Worm (Caenorhabditis elegans) whole organism, dauer: Measurements from ENCODE around the gene F58H1.5.

ENCODE experiments used
- unc-62 ChIP-seq: sonication (generic microtip); optimal IDR thresholded peaks from 2 replicates; lab custom pipeline; 2017; ENCODE audit warnings: missing biosample characterization, missing genetic modification reagents, missing genetic modification characterization

F58H1.5 gene

DNA sequence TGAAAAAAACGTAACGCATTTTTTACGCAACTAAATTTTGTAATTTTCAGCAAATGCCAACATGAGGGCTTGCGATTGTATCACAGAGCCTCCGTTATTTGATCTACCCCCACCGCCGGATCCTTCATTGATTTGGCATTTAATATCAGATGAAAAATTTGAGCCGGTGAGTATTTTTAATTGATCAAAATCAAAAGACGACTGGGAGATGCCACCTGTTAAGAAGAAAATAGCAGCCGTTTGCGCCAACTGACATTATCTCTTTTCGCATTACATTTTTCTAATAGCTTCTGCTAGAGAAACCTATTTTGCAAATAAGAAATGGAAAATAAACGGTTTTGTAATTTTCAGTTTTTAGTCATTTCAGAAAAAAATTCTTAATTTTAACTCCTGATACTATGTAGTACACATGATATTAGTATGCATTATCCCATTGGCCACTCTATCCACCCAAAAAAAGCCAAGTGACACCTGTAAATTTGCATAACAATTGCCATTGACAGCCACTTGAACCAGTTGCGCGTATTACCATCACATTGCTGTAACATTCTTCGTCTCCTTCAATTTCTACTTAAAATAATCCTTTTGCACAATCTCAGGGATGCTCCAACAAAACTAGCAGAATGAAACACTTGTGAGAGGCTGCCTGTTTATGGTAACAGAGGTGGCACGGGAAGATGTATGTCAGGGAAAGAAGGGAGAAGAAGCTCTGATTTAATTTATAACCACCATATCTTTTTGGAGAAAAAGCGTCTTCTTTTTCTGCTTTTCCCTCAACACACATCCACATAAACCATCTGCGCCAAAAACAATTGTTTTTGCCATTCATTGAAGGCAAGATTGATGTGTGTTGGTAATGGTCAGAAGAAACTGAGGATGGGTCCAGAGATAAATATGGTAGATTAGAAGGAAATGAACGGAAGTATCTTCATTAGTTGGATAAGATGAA is at the start of gene F58H1.5:
TSS of gene F58H1.5 (plus strand) at position 51 of the 949 bp plus-strand sequence.
- no peak for TF ChIP-seq unc-62 (GFP tag; lab: Kevin White, UChicago)

DNA sequence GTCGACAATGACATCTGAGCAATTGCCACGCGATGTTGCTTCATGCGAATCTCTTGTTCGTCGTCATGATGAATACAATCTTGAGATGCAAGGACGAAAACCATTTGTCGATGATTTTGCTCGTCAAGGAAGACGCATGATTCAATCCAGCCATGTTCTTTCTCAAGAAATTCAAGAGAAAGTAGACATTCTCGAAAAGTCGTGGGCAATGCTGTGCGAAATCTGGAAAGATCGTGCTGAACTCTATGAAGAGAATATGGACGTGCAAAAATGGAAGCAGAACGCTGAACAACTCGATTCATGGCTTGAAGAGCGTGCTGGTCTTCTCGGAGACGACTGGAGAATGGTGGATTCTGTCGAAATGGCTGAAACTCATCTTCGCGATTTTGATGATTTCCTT is 44.9 kb upstream of the F58H1.5 start:
- TF ChIP-seq unc-62 (GFP tag; lab: Kevin White, UChicago), result no peak

DNA sequence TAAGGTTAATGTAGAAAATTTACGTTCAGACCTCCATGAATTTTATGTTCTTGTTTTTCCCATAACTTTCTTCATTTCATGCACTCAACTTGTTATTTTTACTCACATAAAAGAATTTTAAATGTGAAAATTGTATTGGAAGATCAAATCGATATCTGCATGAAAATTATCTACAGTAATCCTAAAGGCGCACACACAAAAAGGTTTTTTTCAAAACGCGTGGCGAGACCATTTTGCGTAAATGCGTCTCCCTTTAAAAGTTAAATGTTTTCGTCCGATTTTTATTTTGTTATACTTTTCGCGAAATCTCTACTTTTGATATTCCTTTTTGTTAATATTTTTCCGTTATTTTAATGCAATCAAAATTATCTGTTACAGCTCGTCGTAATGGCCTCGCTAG is 41.0 kb upstream of the F58H1.5 start, which contains the start of gene R31.2:
TSS of gene R31.2 (plus strand) at position 388 of the 400 bp plus-strand sequence.
- TF ChIP-seq unc-62 (GFP tag; lab: Kevin White, UChicago), result no peak

DNA sequence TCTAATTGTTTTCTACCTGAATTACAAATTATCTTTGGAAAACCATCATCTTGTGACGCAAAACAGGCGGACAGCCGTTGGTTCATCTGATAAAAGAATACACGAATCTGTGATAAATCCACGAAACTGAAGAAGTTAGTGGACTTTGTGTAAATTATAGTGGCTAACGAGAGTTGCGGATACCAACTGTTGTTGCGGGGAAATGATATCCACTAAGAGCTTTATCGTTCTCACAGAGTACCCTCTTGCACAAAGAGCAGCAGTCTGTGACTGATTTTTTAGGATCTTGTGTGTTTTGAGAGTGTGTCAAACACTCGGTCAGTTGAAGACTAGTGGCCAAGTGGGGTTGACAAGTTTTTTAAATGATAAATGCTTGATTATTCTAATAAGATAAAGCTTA is 38.6 kb upstream of the F58H1.5 start:
- no peak for TF ChIP-seq unc-62 (GFP tag; lab: Kevin White, UChicago)

DNA sequence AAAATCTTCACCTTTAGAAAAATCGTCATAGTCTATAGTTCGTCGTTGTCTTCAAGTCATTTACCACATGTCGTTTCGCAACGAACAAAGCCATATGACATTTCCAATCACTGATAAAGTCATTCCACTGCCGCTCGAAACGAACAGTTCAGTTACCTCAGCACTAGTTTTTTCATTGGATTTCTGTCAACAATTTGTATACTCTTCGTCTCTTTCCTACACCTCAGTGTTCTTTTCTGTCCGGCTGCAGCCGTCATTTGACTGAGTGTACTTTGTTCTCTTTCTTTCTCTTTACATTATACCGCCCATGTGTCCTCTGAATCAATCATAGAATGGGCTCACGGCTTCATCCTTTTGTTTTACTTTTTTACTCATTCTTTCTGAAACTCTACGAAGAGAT is 37.0 kb upstream of the F58H1.5 start:
- TF ChIP-seq unc-62 (GFP tag; lab: Kevin White, UChicago), result no peak

DNA sequence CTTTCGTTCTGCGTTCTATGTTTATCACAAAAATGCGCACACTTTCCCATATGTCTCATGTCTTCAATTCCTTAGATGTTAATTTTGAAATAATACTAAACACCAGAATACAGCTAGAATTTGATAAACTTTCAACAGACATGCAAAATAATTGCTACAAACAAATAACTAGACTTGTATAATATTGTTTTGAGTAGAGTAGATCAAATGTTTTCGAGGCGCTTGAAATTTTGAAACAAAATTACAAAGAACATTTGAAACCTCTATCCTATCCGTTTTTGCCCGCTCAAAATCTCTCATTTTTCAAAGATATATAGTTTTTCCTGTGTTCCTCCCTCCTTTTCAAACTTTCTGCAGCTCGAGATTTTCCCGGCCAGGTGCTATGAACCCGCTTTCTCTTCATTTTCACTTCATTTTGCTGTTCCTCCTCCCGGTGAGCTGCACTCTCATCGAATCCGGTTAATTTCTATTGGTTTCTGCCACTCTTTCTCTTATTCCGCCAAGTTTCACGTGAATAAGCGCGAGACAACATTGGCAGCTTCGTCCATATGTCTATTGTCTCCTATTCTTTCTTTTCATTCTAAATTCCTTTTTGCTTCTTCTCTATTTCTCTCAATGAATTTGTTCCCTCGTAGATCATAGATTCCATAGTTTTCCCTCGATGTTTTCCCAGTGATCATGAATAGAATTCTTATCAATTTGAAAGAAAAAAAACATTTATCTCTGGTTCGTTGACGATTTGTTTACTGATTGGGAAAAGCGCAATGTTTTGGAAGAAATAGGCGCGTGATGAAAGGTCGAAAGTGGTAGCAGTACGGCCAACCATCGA is 36.3 kb upstream of the F58H1.5 start:
- no peak for TF ChIP-seq unc-62 (GFP tag; lab: Kevin White, UChicago)

DNA sequence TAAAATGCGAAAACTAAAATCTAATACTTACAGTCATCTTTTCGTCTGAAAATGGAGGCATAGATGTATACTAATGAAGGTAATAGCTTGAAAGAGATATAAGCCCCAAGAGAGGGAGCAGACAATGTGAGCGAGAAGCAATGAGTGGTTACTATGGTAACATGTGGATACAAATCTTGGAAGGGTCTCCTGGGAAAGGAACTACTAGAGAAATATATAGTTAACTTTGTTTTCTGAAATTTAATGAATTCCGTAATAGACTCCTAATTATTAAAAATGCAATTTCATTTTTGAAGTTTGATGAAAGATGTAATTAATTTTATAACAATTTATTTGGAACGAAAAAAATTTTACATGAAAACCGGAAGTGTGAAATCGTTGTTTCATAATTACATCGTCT is 30.8 kb upstream of the F58H1.5 start, which contains the start of gene osm-6:
TSS of gene osm-6 (minus strand) at position 101 of the 400 bp plus-strand sequence.
- no peak for TF ChIP-seq unc-62 (GFP tag; lab: Kevin White, UChicago)

DNA sequence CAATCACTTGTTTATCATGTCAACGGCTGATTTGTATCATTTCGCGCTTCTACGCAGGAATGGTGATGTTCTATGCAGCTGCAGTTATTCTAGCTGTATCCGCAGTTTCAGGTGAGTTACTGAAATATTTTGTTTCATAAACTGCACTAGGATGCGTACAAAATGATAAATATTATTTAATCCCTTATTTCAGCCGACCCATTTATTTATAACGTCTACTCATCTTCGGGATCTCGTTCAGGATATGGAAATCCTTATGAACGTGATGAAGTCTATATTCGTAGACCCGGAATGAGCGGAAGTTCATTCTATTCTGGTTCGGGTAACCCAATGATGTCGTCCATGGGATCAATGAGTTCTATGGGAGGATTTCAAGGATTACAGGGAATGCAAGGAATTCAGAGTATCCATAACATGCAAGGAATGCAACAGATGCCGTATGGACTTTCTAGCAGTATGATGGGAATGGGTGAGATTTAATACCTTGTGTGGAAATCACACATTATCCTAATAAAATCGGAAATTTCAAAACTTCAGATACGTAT is 29.1 kb upstream of the F58H1.5 start, which contains the start of gene F58H1.2:
TSS of gene F58H1.2 (plus strand) at position 51 of the 545 bp plus-strand sequence.
- TF ChIP-seq unc-62 (GFP tag; lab: Kevin White, UChicago), result no peak

DNA sequence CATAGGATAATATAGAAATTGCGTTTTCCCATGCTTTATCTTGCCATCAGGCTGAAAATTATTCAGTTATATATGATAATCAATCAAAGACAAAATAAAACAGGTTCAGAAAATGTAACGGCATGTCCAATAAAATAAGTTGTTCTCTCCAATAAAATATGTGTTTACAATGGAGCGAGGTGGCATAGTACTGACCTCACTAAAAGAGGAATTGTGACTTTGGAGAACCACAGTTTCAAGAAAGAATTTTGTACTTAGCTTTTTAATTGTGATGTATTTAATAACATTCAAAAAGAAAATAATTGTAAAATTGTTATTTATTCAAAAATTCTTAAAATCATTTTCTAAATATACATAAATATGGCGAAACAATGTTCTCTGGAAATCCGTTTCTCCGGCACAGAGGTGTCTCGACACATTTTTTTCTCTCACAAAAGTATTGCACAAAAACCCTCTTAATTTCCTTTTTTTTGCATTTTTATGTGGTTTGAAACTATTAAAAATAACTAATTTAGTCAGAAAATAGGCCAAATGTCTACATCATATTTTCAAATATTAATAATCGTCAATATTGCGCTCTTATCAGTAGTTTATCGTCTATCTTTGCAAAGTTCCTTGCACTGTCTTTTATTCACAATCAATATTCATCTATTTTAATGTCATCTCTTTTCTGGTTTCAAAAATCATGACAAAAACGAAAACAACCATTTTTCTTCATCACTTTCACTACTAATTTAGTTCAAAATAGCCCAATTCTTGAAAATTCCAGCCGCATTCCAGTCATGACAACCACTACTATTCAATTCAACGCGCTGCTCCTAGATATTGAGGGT is 24.8 kb upstream of the F58H1.5 start, which contains the start of the genes aman-2 and F58H1.3:
TSS of gene aman-2 (minus strand) at position 51 of the 833 bp plus-strand sequence.
TSS of gene F58H1.3 (plus strand) at position 783 of the 833 bp plus-strand sequence.
- no peak for TF ChIP-seq unc-62 (GFP tag; lab: Kevin White, UChicago)

DNA sequence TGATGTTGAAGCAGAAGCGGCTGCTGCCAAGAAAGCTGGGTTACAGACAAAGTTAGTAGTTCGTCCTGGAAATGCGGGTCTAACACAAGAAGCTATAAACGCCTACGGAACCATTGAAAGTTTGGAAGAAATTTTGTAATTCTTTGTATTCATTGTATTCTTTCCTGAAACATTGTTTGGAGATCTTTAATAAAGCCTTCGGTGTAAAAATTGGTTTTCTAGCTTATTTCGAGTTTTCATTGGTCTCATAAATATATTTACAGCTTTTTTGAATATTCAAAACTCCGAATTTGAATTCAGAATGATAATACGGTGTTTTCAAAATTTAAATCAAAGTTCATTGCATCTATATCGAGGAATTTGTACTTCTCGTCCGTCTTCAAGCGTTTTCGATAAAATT is 23.3 kb upstream of the F58H1.5 start, which contains the start of gene F58H1.8:
TSS of gene F58H1.8 (plus strand) at position 301 of the 400 bp plus-strand sequence.
- TF ChIP-seq unc-62 (GFP tag; lab: Kevin White, UChicago), result no peak

DNA sequence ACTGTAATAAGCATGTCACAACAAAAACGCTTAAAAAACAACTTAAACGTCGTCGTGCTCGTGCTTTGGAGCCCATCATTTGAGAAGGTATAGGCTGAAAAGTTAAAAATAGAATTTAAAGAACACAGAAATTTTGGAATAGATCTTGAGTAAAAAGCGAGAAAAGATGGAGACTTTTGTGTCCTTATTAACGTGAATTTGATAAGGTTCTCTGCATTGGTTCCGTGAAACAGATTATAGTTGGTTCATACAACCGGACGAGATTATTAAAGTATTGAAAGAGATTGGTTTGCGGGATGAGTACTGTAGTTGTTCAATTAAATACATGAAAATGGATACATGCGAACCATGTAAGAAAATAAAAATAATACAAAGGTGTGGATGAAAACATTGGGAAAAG is 20.5 kb upstream of the F58H1.5 start, which contains the start of gene gpla-1:
TSS of gene gpla-1 (minus strand) at position 101 of the 400 bp plus-strand sequence.
- TF ChIP-seq unc-62 (GFP tag; lab: Kevin White, UChicago), result no peak

DNA sequence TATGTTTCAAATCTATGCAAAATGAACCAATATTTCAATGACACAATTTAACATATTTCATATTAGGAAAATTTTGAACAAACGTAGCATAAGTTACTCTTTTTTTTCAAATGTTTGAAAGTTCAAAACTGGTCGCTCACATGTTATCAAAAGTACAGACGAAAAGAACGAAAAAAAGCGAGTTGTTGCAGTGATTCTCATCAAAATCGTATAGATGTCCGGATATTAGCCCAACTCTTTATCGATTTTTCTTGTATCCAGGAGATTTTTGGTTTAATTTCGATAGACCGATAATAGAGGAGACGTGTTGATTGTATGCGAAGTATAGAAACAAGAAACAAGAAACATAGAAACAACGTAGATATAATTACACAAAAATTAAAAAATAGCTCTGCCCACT is 17.9 kb upstream of the F58H1.5 start:
- TF ChIP-seq unc-62 (GFP tag; lab: Kevin White, UChicago), result no peak

DNA sequence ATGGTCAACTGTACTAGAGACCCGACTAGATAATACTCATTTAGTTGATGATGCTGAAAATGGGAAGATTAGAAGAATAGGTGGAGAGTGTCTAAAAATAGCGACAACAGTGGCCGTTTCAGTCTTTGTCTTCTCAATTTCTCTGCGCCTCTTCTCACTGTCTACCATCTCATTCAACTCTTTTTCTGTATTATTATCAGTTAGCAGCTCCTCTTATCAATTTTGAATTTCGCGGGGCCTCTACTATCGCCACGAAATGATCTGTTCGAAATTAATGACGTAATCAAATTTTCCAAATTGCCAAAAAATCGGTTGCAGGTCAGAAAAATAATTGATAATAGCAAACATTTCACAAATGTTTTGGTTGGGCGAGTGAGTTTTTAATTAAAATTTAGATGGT is 16.5 kb upstream of the F58H1.5 start:
- no peak for TF ChIP-seq unc-62 (GFP tag; lab: Kevin White, UChicago)

DNA sequence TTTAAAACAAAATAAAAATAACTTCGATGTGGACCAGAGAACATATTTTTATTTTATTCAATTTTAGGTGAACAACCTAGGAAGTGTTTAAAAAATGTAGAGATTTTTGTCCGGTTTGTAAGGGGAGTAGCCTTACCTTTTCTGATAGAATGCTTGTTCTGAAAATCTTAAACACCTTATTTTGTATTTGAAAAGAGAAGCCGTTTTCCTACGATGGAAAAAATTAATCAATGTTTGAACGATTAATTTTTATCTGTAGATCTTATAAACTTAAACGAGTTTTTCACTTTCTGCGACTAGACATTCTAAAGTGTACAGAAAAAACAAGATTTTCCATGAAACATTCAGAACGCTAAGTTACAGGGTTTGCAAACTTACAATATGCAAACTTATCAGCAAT is 15.9 kb upstream of the F58H1.5 start, which contains the start of gene F58H1.6:
TSS of gene F58H1.6 (plus strand) at position 301 of the 400 bp plus-strand sequence.
- TF ChIP-seq unc-62 (GFP tag; lab: Kevin White, UChicago), result no peak
